Fruit fly (Drosophila melanogaster) S2 (cell line): ENCODE results near the gene CG34376.

ENCODE experiments used
- CG8478 ChIP-seq: fragments of >200 bp; optimal IDR thresholded peaks from 2 replicates; lab custom pipeline; 2018
- CTCF ChIP-seq, 2 experiments: fragments of >200 bp; optimal IDR thresholded peaks; 2 replicates each; lab custom pipeline; 2018

dm6 chr3R:22402355-22402754, 45.5 kb upstream of the CG34376 start, which contains the start of gene CG13856:
- TF ChIP-seq CG8478 (no peak), CTCF (optimal IDR thresholded peaks at IDR 0.05; lab: Kevin White, UChicago) (no peak)
